Fruit fly (Drosophila melanogaster) whole organism, embryonic: Measurements from ENCODE around the gene CG14252.

Source experiments
- B-H1 ChIP-seq: fragments of 200-800 bp; sonication (Bioruptor generic); IDR thresholded peaks from 3 replicates; pipeline ENCODE4 v1.3.6; 2022; ENCODE audit warnings: missing biosample characterization, missing genetic modification characterization
- CG10209 ChIP-seq: fragments of 200-800 bp; sonication (Bioruptor generic); optimal IDR thresholded peaks from 3 replicates; lab custom pipeline; 2017; ENCODE audit warnings: missing biosample characterization, mild to moderate bottlenecking, missing genetic modification characterization, missing genetic modification reagents
- CG1024 ChIP-seq: fragments of 200-800 bp; sonication (Bioruptor generic); IDR thresholded peaks from 2 replicates; pipeline ENCODE4 v1.3.6; 2022; ENCODE audit warnings: missing biosample characterization, missing genetic modification characterization
- CG10274 ChIP-seq: fragments of 200-800 bp; sonication (Bioruptor generic); optimal IDR thresholded peaks from 3 replicates; lab custom pipeline; 2017; ENCODE audit warnings: missing biosample characterization, mild to moderate bottlenecking, missing genetic modification characterization
- CG10543 ChIP-seq: fragments of 200-800 bp; sonication (Bioruptor generic); optimal IDR thresholded peaks from 3 replicates; lab custom pipeline; 2017; ENCODE audit warnings: missing biosample characterization, mild to moderate bottlenecking, missing genetic modification characterization, moderate library complexity
- CG11723 ChIP-seq: fragments of 200-800 bp; sonication (Bioruptor generic); optimal IDR thresholded peaks from 2 replicates; lab custom pipeline; 2017; ENCODE audit warnings: missing biosample characterization, mild to moderate bottlenecking, missing genetic modification characterization
- CG12219 ChIP-seq: fragments of 200-800 bp; sonication (Bioruptor generic); optimal IDR thresholded peaks from 3 replicates; lab custom pipeline; 2018; ENCODE audit warnings: missing biosample characterization, mild to moderate bottlenecking, missing genetic modification characterization
- CG13123 ChIP-seq: fragments of 200-800 bp; sonication (Bioruptor generic); optimal IDR thresholded peaks from 2 replicates; lab custom pipeline; 2016; ENCODE audit warnings: missing biosample characterization, missing genetic modification characterization
- CG13296 ChIP-seq: fragments of 200-800 bp; sonication (Bioruptor generic); optimal IDR thresholded peaks from 3 replicates; lab custom pipeline; 2018; ENCODE audit warnings: missing biosample characterization, mild to moderate bottlenecking, missing genetic modification characterization
- CG13624 ChIP-seq: fragments of 200-800 bp; sonication (Bioruptor generic); optimal IDR thresholded peaks from 2 replicates; lab custom pipeline; 2016; ENCODE audit warnings: missing biosample characterization, missing genetic modification characterization
- CG13894 ChIP-seq: fragments of 200-800 bp; sonication (Bioruptor generic); optimal IDR thresholded peaks from 3 replicates; lab custom pipeline; 2018; ENCODE audit warnings: missing biosample characterization, mild to moderate bottlenecking, missing genetic modification characterization, moderate library complexity
- CG14710 ChIP-seq: fragments of 200-800 bp; sonication (Bioruptor generic); optimal IDR thresholded peaks from 3 replicates; lab custom pipeline; 2019; ENCODE audit warnings: missing biosample characterization, mild to moderate bottlenecking, missing genetic modification characterization, moderate library complexity
- CG15269 ChIP-seq: fragments of 200-800 bp; sonication (Bioruptor generic); optimal IDR thresholded peaks from 2 replicates; lab custom pipeline; 2018; ENCODE audit warnings: missing biosample characterization, mild to moderate bottlenecking, missing genetic modification characterization, moderate library complexity
- CG1529 ChIP-seq: fragments of 200-800 bp; sonication (Bioruptor generic); optimal IDR thresholded peaks from 3 replicates; lab custom pipeline; 2018; ENCODE audit warnings: missing biosample characterization, missing genetic modification characterization
- CG1602 ChIP-seq: fragments of 200-800 bp; sonication (Bioruptor generic); optimal IDR thresholded peaks from 3 replicates; lab custom pipeline; 2016; ENCODE audit warnings: missing biosample characterization, missing genetic modification characterization
- CG16815 ChIP-seq: fragments of 200-800 bp; sonication (Bioruptor generic); optimal IDR thresholded peaks from 3 replicates; lab custom pipeline; 2017; ENCODE audit warnings: missing biosample characterization, mild to moderate bottlenecking, missing genetic modification characterization
- CG16863 ChIP-seq: fragments of 200-800 bp; sonication (Bioruptor generic); optimal IDR thresholded peaks from 3 replicates; lab custom pipeline; 2016; ENCODE audit warnings: missing biosample characterization, missing genetic modification characterization
- CG17328 ChIP-seq: fragments of 200-800 bp; sonication (Bioruptor generic); IDR thresholded peaks from 2 replicates; pipeline ENCODE4 v1.3.6; 2022; ENCODE audit warnings: missing biosample characterization, missing genetic modification characterization
- CG18011 ChIP-seq: fragments of 200-800 bp; sonication (Bioruptor generic); optimal IDR thresholded peaks from 2 replicates; lab custom pipeline; 2017; ENCODE audit warnings: missing biosample characterization, missing genetic modification characterization, mild to moderate bottlenecking, moderate library complexity, missing genotype
- CG2202 ChIP-seq: fragments of 200-800 bp; sonication (Bioruptor generic); optimal IDR thresholded peaks from 2 replicates; lab custom pipeline; 2018; ENCODE audit warnings: missing biosample characterization, mild to moderate bottlenecking, missing genetic modification characterization
- CG31441 ChIP-seq: fragments of 200-800 bp; sonication (Bioruptor generic); IDR thresholded peaks from 2 replicates; pipeline ENCODE4 v1.3.6; 2022; ENCODE audit warnings: missing biosample characterization, missing genetic modification characterization
- CG4730 ChIP-seq: fragments of 200-800 bp; sonication (Bioruptor generic); IDR thresholded peaks from 2 replicates; pipeline ENCODE4 v1.3.6; 2022; ENCODE audit warnings: missing biosample characterization, missing genetic modification characterization
- CG6689 ChIP-seq: fragments of 200-800 bp; sonication (Bioruptor generic); IDR thresholded peaks from 2 replicates; pipeline ENCODE4 v1.3.6; 2022; ENCODE audit warnings: missing biosample characterization, missing genetic modification characterization
- CG6854 ChIP-seq: fragments of 200-800 bp; sonication (Bioruptor generic); optimal IDR thresholded peaks from 3 replicates; lab custom pipeline; 2017; ENCODE audit warnings: missing biosample characterization, mild to moderate bottlenecking, missing genetic modification characterization
- CG7556 ChIP-seq: fragments of 200-800 bp; sonication (Bioruptor generic); optimal IDR thresholded peaks from 2 replicates; lab custom pipeline; 2017; ENCODE audit warnings: missing biosample characterization, mild to moderate bottlenecking, missing genetic modification characterization
- CG8089 ChIP-seq: fragments of 200-800 bp; sonication (Bioruptor generic); optimal IDR thresholded peaks from 3 replicates; lab custom pipeline; 2016; ENCODE audit warnings: missing biosample characterization, missing genetic modification characterization
- CG8924 ChIP-seq: fragments of 200-800 bp; optimal IDR thresholded peaks from 3 replicates; lab custom pipeline; 2019; ENCODE audit warnings: missing biosample characterization, mild to moderate bottlenecking, missing genetic modification characterization, moderate library complexity
- CG9437 ChIP-seq: fragments of 200-800 bp; sonication (Bioruptor generic); optimal IDR thresholded peaks from 2 replicates; lab custom pipeline; 2018; ENCODE audit warnings: missing biosample characterization, mild to moderate bottlenecking, missing genetic modification characterization
- Camta ChIP-seq: fragments of 200-800 bp; sonication (Bioruptor generic); optimal IDR thresholded peaks from 2 replicates; lab custom pipeline; 2016; ENCODE audit warnings: missing biosample characterization, missing genetic modification characterization
- Dip3 ChIP-seq: fragments of 200-800 bp; sonication (Bioruptor generic); optimal IDR thresholded peaks from 3 replicates; lab custom pipeline; 2016; ENCODE audit warnings: missing biosample characterization, missing genetic modification characterization
- Eip74EF ChIP-seq, 2 experiments: fragments of 200-800 bp in 1 of 2; fragments of >200 bp in 1 of 2; sonication (Bioruptor generic) in 1 of 2; optimal IDR thresholded peaks; 2 replicates each; lab custom pipeline; 2017 to 2019; ENCODE audit warnings: missing biosample characterization in 2 of 2, missing genetic modification characterization in 2 of 2, mild to moderate bottlenecking in 1 of 2, moderate library complexity in 1 of 2
- Ets65A ChIP-seq: fragments of 200-800 bp; sonication (Bioruptor generic); peaks from one replicate; lab custom pipeline; 2016; ENCODE audit warnings: missing biosample characterization, missing genetic modification characterization
- Lhr ChIP-seq: fragments of 200-800 bp; sonication (Bioruptor generic); optimal IDR thresholded peaks from 3 replicates; lab custom pipeline; 2017; ENCODE audit warnings: mild to moderate bottlenecking, missing biosample characterization, missing genetic modification reagents, missing genetic modification characterization
- Mad ChIP-seq: fragments of 200-800 bp; sonication (Bioruptor generic); optimal IDR thresholded peaks from 2 replicates; lab custom pipeline; 2016; ENCODE audit warnings: missing biosample characterization, missing genetic modification characterization
- PHDP ChIP-seq: fragments of 200-800 bp; sonication (Bioruptor generic); optimal IDR thresholded peaks from 3 replicates; lab custom pipeline; 2018; ENCODE audit warnings: missing biosample characterization, mild to moderate bottlenecking, missing genetic modification characterization, moderate library complexity
- Vsx1 ChIP-seq: fragments of 200-800 bp; sonication (Bioruptor generic); optimal IDR thresholded peaks from 2 replicates; lab custom pipeline; 2017; ENCODE audit warnings: missing biosample characterization, mild to moderate bottlenecking, missing genetic modification characterization, missing genetic modification reagents
- ab ChIP-seq: fragments of 200-800 bp; sonication (Bioruptor generic); optimal IDR thresholded peaks from 2 replicates; lab custom pipeline; 2016; ENCODE audit warnings: missing biosample characterization, missing genetic modification characterization
- ara ChIP-seq: fragments of 200-800 bp; sonication (Bioruptor generic); IDR thresholded peaks from 2 replicates; pipeline ENCODE4 v1.3.6; 2022; ENCODE audit warnings: missing biosample characterization, missing genetic modification characterization
- cad ChIP-seq: fragments of >200 bp; optimal IDR thresholded peaks from 2 replicates; lab custom pipeline; 2017; ENCODE audit warnings: missing biosample characterization, missing genetic modification characterization
- dmrt11E ChIP-seq: fragments of 200-800 bp; sonication (Bioruptor generic); optimal IDR thresholded peaks from 3 replicates; lab custom pipeline; 2018; ENCODE audit warnings: missing biosample characterization, mild to moderate bottlenecking, missing genetic modification characterization, moderate library complexity
- grn ChIP-seq: fragments of 200-800 bp; sonication (Bioruptor generic); optimal IDR thresholded peaks from 3 replicates; lab custom pipeline; 2017; ENCODE audit warnings: missing biosample characterization, missing genetic modification characterization
- gro ChIP-seq: fragments of 200-800 bp; sonication (Bioruptor generic); optimal IDR thresholded peaks from 2 replicates; lab custom pipeline; 2016; ENCODE audit warnings: missing biosample characterization, missing genetic modification characterization
- hkb ChIP-seq, 2 experiments: fragments of 200-800 bp in 1 of 2; fragments of >200 bp in 1 of 2; sonication (Bioruptor generic) in 1 of 2; IDR thresholded peaks in 1 of 2; optimal IDR thresholded peaks in 1 of 2; 2 replicates each; pipeline versions ENCODE4 v1.3.6 to Lab custom; 2017 to 2022; ENCODE audit warnings: missing biosample characterization in 1 of 2, missing genetic modification characterization in 1 of 2
- lilli ChIP-seq: fragments of 200-800 bp; sonication (Bioruptor generic); optimal IDR thresholded peaks from 3 replicates; lab custom pipeline; 2016; ENCODE audit warnings: missing biosample characterization, missing genetic modification characterization
- lmd ChIP-seq: fragments of 200-800 bp; sonication (Bioruptor generic); IDR thresholded peaks from 2 replicates; pipeline ENCODE4 v1.3.6; 2022; ENCODE audit warnings: missing biosample characterization, missing genetic modification characterization
- mam ChIP-seq: fragments of 200-800 bp; sonication (Bioruptor generic); optimal IDR thresholded peaks from 3 replicates; lab custom pipeline; 2016; ENCODE audit warnings: missing biosample characterization, missing genetic modification characterization
- otp ChIP-seq: fragments of 200-800 bp; sonication (Bioruptor generic); IDR thresholded peaks from 3 replicates; pipeline ENCODE4, ENCODE4 v1.3.6; 2022; ENCODE audit warnings: missing biosample characterization, missing genetic modification characterization
- repo ChIP-seq: fragments of 200-800 bp; sonication (Bioruptor generic); optimal IDR thresholded peaks from 2 replicates; lab custom pipeline; 2016; ENCODE audit warnings: missing biosample characterization, missing genetic modification characterization
- sd ChIP-seq: fragments of 200-800 bp; sonication (Bioruptor generic); optimal IDR thresholded peaks from 3 replicates; lab custom pipeline; 2018; ENCODE audit warnings: missing biosample characterization, mild to moderate bottlenecking, missing genetic modification characterization, moderate library complexity
- sim ChIP-seq: fragments of 200-800 bp; sonication (Bioruptor generic); IDR thresholded peaks from 2 replicates; pipeline ENCODE4 v1.3.6; 2022; ENCODE audit warnings: missing biosample characterization, missing genetic modification characterization
- tna ChIP-seq: fragments of 200-800 bp; sonication (Bioruptor generic); IDR thresholded peaks from 2 replicates; pipeline ENCODE4 v1.3.6; 2022; ENCODE audit warnings: missing biosample characterization, missing genetic modification characterization; ENCODE audit not compliant: partially characterized antibody

CG14252 gene

dm6 chr3R:26937423-26937822 lies 7.9 kb upstream of the CG14252 start (continued):
- peak; percentile 16 for TF ChIP-seq CG7556 (GFP tag; lab: Kevin White, UChicago)
- TF ChIP-seq gro, result peak; percentile 36
- TF ChIP-seq CG4730 (GFP tag; lab: Robert Waterston, UW), result no peak
- TF ChIP-seq mam (GFP tag; lab: Kevin White, UChicago), result peak; percentile 47
- no peak for TF ChIP-seq B-H1
- peak; percentile 16 for TF ChIP-seq sd (tag; lab: Kevin White, UChicago)
- TF ChIP-seq PHDP (tag; lab: Kevin White, UChicago), result peak; percentile 54
- no peak for TF ChIP-seq ara
- TF ChIP-seq Mad (GFP tag; lab: Kevin White, UChicago), result peak; percentile 25
- peak; percentile 18 for TF ChIP-seq repo (GFP tag; lab: Kevin White, UChicago)
- TF ChIP-seq CG6689, result 0 out of 2 replicates have a peak, but pooled peaks have one; percentile 25
- TF ChIP-seq Lhr, result no peak
- TF ChIP-seq ab, result no peak
- peak; percentile 35 for TF ChIP-seq CG8924
- peak; percentile 27 for TF ChIP-seq CG1529 (GFP tag; lab: Kevin White, UChicago)
- TF ChIP-seq CG13296, result peak; percentile 39
- TF ChIP-seq sim (GFP tag; lab: Robert Waterston, UW), result no peak
- TF ChIP-seq hkb (optimal IDR thresholded peaks at IDR 0.05; lab: Kevin White, UChicago), result no peak
- peak; percentile 31; the same call in 1 of the 2 replicates for TF ChIP-seq hkb (GFP tag; IDR thresholded peaks at IDR 0.05; lab: Robert Waterston, UW)
- peak; percentile 40 for TF ChIP-seq lilli
- TF ChIP-seq Dip3 (GFP tag; lab: Kevin White, UChicago), result peak; percentile 42
- TF ChIP-seq CG13624 (GFP tag; lab: Kevin White, UChicago), result peak; percentile 35
- TF ChIP-seq CG11723, result peak; percentile 25
- peak; percentile 23 for TF ChIP-seq Camta (GFP tag; lab: Kevin White, UChicago)
- no peak for TF ChIP-seq Vsx1 (GFP tag; lab: Kevin White, UChicago)
- no peak for TF ChIP-seq CG18011 (GFP tag; lab: Kevin White, UChicago)
- TF ChIP-seq CG2202 (tag; lab: Kevin White, UChicago), result no peak
- TF ChIP-seq CG31441, result peak; percentile 50; the same call in 1 of the 2 replicates
- no peak for TF ChIP-seq cad (GFP tag; lab: Kevin White, UChicago)
- TF ChIP-seq CG14710 (tag; lab: Kevin White, UChicago), result peak; percentile 31
- TF ChIP-seq dmrt11E (tag; lab: Kevin White, UChicago), result no peak
- no peak for TF ChIP-seq CG16815 (GFP tag; lab: Kevin White, UChicago)
- TF ChIP-seq CG13123 (GFP tag; lab: Kevin White, UChicago), result no peak
- peak; percentile 7 for TF ChIP-seq CG8089 (GFP tag; lab: Kevin White, UChicago)
- peak; percentile 94 for TF ChIP-seq Ets65A (GFP tag; lab: Kevin White, UChicago)
- TF ChIP-seq CG10543 (GFP tag; lab: Kevin White, UChicago), result peak; percentile 2
- TF ChIP-seq CG13894 (tag; lab: Kevin White, UChicago), result no peak
- peak; percentile 32 for TF ChIP-seq CG10209 (GFP tag; lab: Kevin White, UChicago)
- TF ChIP-seq CG1602 (GFP tag; lab: Kevin White, UChicago), result peak; percentile 21
- no peak for TF ChIP-seq otp (GFP tag; lab: Robert Waterston, UW)
- peak; percentile 56 for TF ChIP-seq CG15269
- TF ChIP-seq CG6854 (GFP tag; lab: Kevin White, UChicago), result peak; percentile 9
- no peak for TF ChIP-seq CG17328
- TF ChIP-seq CG16863 (GFP tag; lab: Kevin White, UChicago), result peak; percentile 21
- 0 out of 2 replicates have a peak, but pooled peaks have one; percentile 4 for TF ChIP-seq CG1024 (GFP tag; lab: Robert Waterston, UW)
- TF ChIP-seq Eip74EF (GFP tag; optimal IDR thresholded peaks at IDR 0.05; lab: Kevin White, UChicago), result peak in 1 of 2 experiments; percentile 47
- peak; percentile 53 for TF ChIP-seq lmd (GFP tag; lab: Robert Waterston, UW)
- peak; percentile 56 for TF ChIP-seq CG12219 (GFP tag; lab: Kevin White, UChicago)
- peak; percentile 41 for TF ChIP-seq CG9437 (GFP tag; lab: Kevin White, UChicago)
- TF ChIP-seq grn, result peak; percentile 82
- TF ChIP-seq tna (GFP tag; lab: Robert Waterston, UW), result no peak
- peak; percentile 23 for TF ChIP-seq CG10274 (GFP tag; lab: Kevin White, UChicago)
